Worm (Caenorhabditis elegans) whole organism, L4 larva: ENCODE data around the gene dnj-26.

Experiments
- D1046.2 ChIP-seq: fragments of 200-800 bp; sonication (Bioruptor generic); IDR thresholded peaks from 2 replicates; pipeline ENCODE4 v1.3.6; 2022; ENCODE audit warnings: missing genetic modification characterization, missing compliant biosample characterization
- F10B5.3 ChIP-seq: sonication (generic microtip); optimal IDR thresholded peaks from 2 replicates; lab custom pipeline; 2016; ENCODE audit warnings: mild to moderate bottlenecking, missing genetic modification characterization, missing compliant biosample characterization
- R02D3.7 ChIP-seq: fragments of 150-350 bp; sonication (generic microtip); optimal IDR thresholded peaks from 3 replicates; lab custom pipeline; 2014; ENCODE audit warnings: missing biosample characterization, missing genetic modification characterization
- Y105C5A.15 ChIP-seq: fragments of 200-800 bp; sonication (Bioruptor generic); IDR thresholded peaks from 2 replicates; pipeline ENCODE4 v1.3.6; 2022; ENCODE audit warnings: missing genetic modification characterization, missing compliant biosample characterization
- Y48G9A.11 ChIP-seq: fragments of 200-800 bp; sonication (Bioruptor generic); IDR thresholded peaks from 2 replicates; pipeline ENCODE4 v1.3.6; 2022; ENCODE audit warnings: missing genetic modification reagents, missing genetic modification characterization, missing compliant biosample characterization
- Y5F2A.4 ChIP-seq: fragments of 200-800 bp; sonication (Bioruptor generic); optimal IDR thresholded peaks from 2 replicates; lab custom pipeline; 2018; ENCODE audit warnings: mild to moderate bottlenecking, missing genetic modification characterization, missing compliant biosample characterization
- ZK546.5 ChIP-seq, 2 experiments: sonication (generic microtip); optimal IDR thresholded peaks; 2 replicates each; lab custom pipeline; 2017; ENCODE audit warnings: missing biosample characterization in 2 of 2, missing genetic modification characterization in 2 of 2
- aha-1 ChIP-seq: fragments of 150-350 bp; peaks from one replicate; lab custom pipeline; 2014; ENCODE audit warnings: missing biosample characterization, missing genetic modification characterization
- aly-2 ChIP-seq: sonication (generic microtip); optimal IDR thresholded peaks from 2 replicates; lab custom pipeline; 2018; ENCODE audit warnings: missing biosample characterization, missing genetic modification characterization
- ama-1 ChIP-seq: fragments of 150-350 bp; optimal IDR thresholded peaks from 2 replicates; lab custom pipeline; 2014; ENCODE audit warnings: inconsistent platforms, mixed read lengths
- arid-1 ChIP-seq: fragments of 200-800 bp; sonication (Bioruptor generic); conservative IDR thresholded peaks from 2 replicates; pipeline ENCODE4 v1.3.6; 2022; ENCODE audit warnings: missing genetic modification reagents, missing genetic modification characterization, missing compliant biosample characterization
- ceh-44 ChIP-seq: fragments of 200-800 bp; sonication (Bioruptor generic); IDR thresholded peaks from 2 replicates; pipeline ENCODE4 v1.3.6; 2022; ENCODE audit warnings: missing genetic modification reagents, missing genetic modification characterization, missing compliant biosample characterization
- ceh-62 ChIP-seq: sonication (generic microtip); optimal IDR thresholded peaks from 2 replicates; lab custom pipeline; 2017; ENCODE audit warnings: missing biosample characterization, missing genetic modification characterization
- cey-2 ChIP-seq: sonication (generic microtip); optimal IDR thresholded peaks from 3 replicates; lab custom pipeline; 2017; ENCODE audit warnings: missing genetic modification characterization, mild to moderate bottlenecking, missing compliant biosample characterization, antibody characterized with exemption, borderline replicate concordance; ENCODE audit not compliant: insufficient read depth
- daf-12 ChIP-seq: fragments of 150-350 bp; optimal IDR thresholded peaks from 2 replicates; lab custom pipeline; 2014; ENCODE audit warnings: missing biosample characterization, missing genetic modification reagents, missing genetic modification characterization
- dmd-8 ChIP-seq: fragments of 200-800 bp; sonication (Bioruptor generic); IDR thresholded peaks from 2 replicates; pipeline ENCODE4 v1.3.6; 2022; ENCODE audit warnings: missing genetic modification characterization, missing compliant biosample characterization
- duxl-1 ChIP-seq: sonication (generic microtip); optimal IDR thresholded peaks from 2 replicates; lab custom pipeline; 2016; ENCODE audit warnings: mild to moderate bottlenecking, missing genetic modification characterization, moderate library complexity, missing compliant biosample characterization; ENCODE audit not compliant: poor library complexity
- egl-27 ChIP-seq: sonication (generic microtip); optimal IDR thresholded peaks from 3 replicates; lab custom pipeline; 2017; ENCODE audit warnings: missing biosample characterization, missing genetic modification reagents, missing genetic modification characterization
- egl-43 ChIP-seq: fragments of 200-800 bp; sonication (Bioruptor generic); IDR thresholded peaks from 2 replicates; pipeline ENCODE4 v1.3.6; 2022; ENCODE audit warnings: missing genetic modification reagents, missing genetic modification characterization, missing compliant biosample characterization
- hif-1 ChIP-seq, 2 experiments: sonication (generic microtip); optimal IDR thresholded peaks; 2 replicates each; lab custom pipeline; 2016 to 2017; ENCODE audit warnings: missing compliant biosample characterization in 2 of 2, missing genetic modification characterization in 2 of 2, missing genetic modification reagents in 2 of 2, missing genotype in 2 of 2, mild to moderate bottlenecking in 1 of 2
- hlh-11 ChIP-seq: fragments of 200-800 bp; sonication (Bioruptor generic); optimal IDR thresholded peaks from 2 replicates; lab custom pipeline; 2018; ENCODE audit warnings: mild to moderate bottlenecking, missing genetic modification characterization, missing compliant biosample characterization
- hmg-1.1 ChIP-seq: fragments of 200-800 bp; sonication (Bioruptor generic); IDR thresholded peaks from 2 replicates; pipeline ENCODE4 v1.3.6; 2022; ENCODE audit warnings: missing genetic modification reagents, missing genetic modification characterization, missing compliant biosample characterization
- jun-1 ChIP-seq: fragments of 150-350 bp; optimal IDR thresholded peaks from 2 replicates; lab custom pipeline; 2014; ENCODE audit warnings: missing biosample characterization, missing genetic modification reagents, missing genetic modification characterization
- lim-7 ChIP-seq: fragments of 200-800 bp; sonication (Bioruptor generic); IDR thresholded peaks from 2 replicates; pipeline ENCODE4 v1.3.6; 2022; ENCODE audit warnings: missing genetic modification characterization, missing compliant biosample characterization
- lin-1 ChIP-seq: fragments of 200-800 bp; sonication (Bioruptor generic); IDR thresholded peaks from 2 replicates; pipeline ENCODE4 v1.3.6; 2022; ENCODE audit warnings: missing genetic modification reagents, missing genetic modification characterization, missing compliant biosample characterization
- lin-39 ChIP-seq: fragments of 150-350 bp; optimal IDR thresholded peaks from 2 replicates; lab custom pipeline; 2014; ENCODE audit warnings: missing biosample characterization, missing genetic modification reagents, missing genetic modification characterization
- lir-3 ChIP-seq: sonication (generic microtip); optimal IDR thresholded peaks from 2 replicates; lab custom pipeline; 2016; ENCODE audit warnings: mild to moderate bottlenecking, missing genetic modification characterization, missing compliant biosample characterization
- mdl-1 ChIP-seq, 2 experiments: fragments of 150-350 bp in 1 of 2; sonication (generic microtip) in 1 of 2; optimal IDR thresholded peaks; 2 replicates each; lab custom pipeline; 2014 to 2017; ENCODE audit warnings: missing biosample characterization in 2 of 2, missing genetic modification characterization in 2 of 2
- mep-1 ChIP-seq: fragments of 150-350 bp; sonication (generic microtip); optimal IDR thresholded peaks from 3 replicates; lab custom pipeline; 2014; ENCODE audit warnings: missing biosample characterization, missing genetic modification characterization
- mes-2 ChIP-seq: sonication (generic microtip); optimal IDR thresholded peaks from 2 replicates; lab custom pipeline; 2016; ENCODE audit warnings: missing genotype, mild to moderate bottlenecking, missing genetic modification characterization, missing compliant biosample characterization; ENCODE audit not compliant: poor library complexity, severe bottlenecking
- mxl-2 ChIP-seq: fragments of 200-800 bp; sonication (Bioruptor generic); conservative IDR thresholded peaks from 2 replicates; pipeline ENCODE4 v1.3.6; 2022; ENCODE audit warnings: missing genetic modification reagents, missing genetic modification characterization, missing compliant biosample characterization
- mxl-3 ChIP-seq: fragments of 200-800 bp; sonication (Bioruptor generic); optimal IDR thresholded peaks from 2 replicates; lab custom pipeline; 2018; ENCODE audit warnings: mild to moderate bottlenecking, missing genetic modification characterization, missing compliant biosample characterization
- nhr-11 ChIP-seq: fragments of 150-350 bp; optimal IDR thresholded peaks from 2 replicates; lab custom pipeline; 2014; ENCODE audit warnings: missing biosample characterization, missing genetic modification characterization
- nhr-237 ChIP-seq: sonication (generic microtip); optimal IDR thresholded peaks from 2 replicates; lab custom pipeline; 2017; ENCODE audit warnings: missing biosample characterization, missing genetic modification characterization
- nhr-25 ChIP-seq: sonication (generic microtip); optimal IDR thresholded peaks from 2 replicates; lab custom pipeline; 2017; ENCODE audit warnings: missing genetic modification characterization, mild to moderate bottlenecking, missing compliant biosample characterization, antibody characterized with exemption, moderate library complexity, borderline replicate concordance; ENCODE audit not compliant: insufficient read depth
- nhr-28 ChIP-seq: fragments of 150-350 bp; optimal IDR thresholded peaks from 2 replicates; lab custom pipeline; 2014; ENCODE audit warnings: missing biosample characterization, missing genetic modification characterization
- nhr-41 ChIP-seq: fragments of 200-800 bp; sonication (Bioruptor generic); IDR thresholded peaks from 2 replicates; pipeline ENCODE4 v1.3.6; 2022; ENCODE audit warnings: missing genetic modification reagents, missing genetic modification characterization, missing compliant biosample characterization
- nhr-48 ChIP-seq: sonication (generic microtip); optimal IDR thresholded peaks from 2 replicates; lab custom pipeline; 2016; ENCODE audit warnings: mild to moderate bottlenecking, missing genetic modification characterization, missing compliant biosample characterization
- nhr-77 ChIP-seq: fragments of 150-350 bp; optimal IDR thresholded peaks from 2 replicates; lab custom pipeline; 2014; ENCODE audit warnings: missing biosample characterization, missing genetic modification characterization
- pha-4 ChIP-seq, 2 experiments: fragments of 150-350 bp in 1 of 2; fragments of 200-800 bp in 1 of 2; sonication (Bioruptor generic) in 1 of 2; IDR thresholded peaks in 1 of 2; optimal IDR thresholded peaks in 1 of 2; 2 replicates each; pipeline versions ENCODE4 v1.3.6 to Lab custom; 2014 to 2022; ENCODE audit warnings: missing genetic modification characterization in 2 of 2, missing genetic modification reagents in 2 of 2, missing biosample characterization in 1 of 2, missing compliant biosample characterization in 1 of 2
- sdz-12 ChIP-seq: fragments of 200-800 bp; sonication (Bioruptor generic); optimal IDR thresholded peaks from 2 replicates; lab custom pipeline; 2018; ENCODE audit warnings: mild to moderate bottlenecking, missing genetic modification characterization, missing compliant biosample characterization
- skn-1 ChIP-seq: fragments of 150-350 bp; optimal IDR thresholded peaks from 2 replicates; lab custom pipeline; 2014; ENCODE audit warnings: missing biosample characterization, missing genetic modification characterization
- spr-3 ChIP-seq: fragments of 200-800 bp; sonication (Bioruptor generic); optimal IDR thresholded peaks from 2 replicates; lab custom pipeline; 2018; ENCODE audit warnings: mild to moderate bottlenecking, missing genetic modification characterization, missing compliant biosample characterization
- tag-97 ChIP-seq: fragments of 200-800 bp; sonication (Bioruptor generic); IDR thresholded peaks from 2 replicates; pipeline ENCODE4 v1.3.6; 2022; ENCODE audit warnings: missing genetic modification characterization, missing compliant biosample characterization
- unc-130 ChIP-seq: sonication (generic microtip); optimal IDR thresholded peaks from 2 replicates; lab custom pipeline; 2016; ENCODE audit warnings: missing genetic modification reagents, missing genetic modification characterization, missing compliant biosample characterization
- vab-7 ChIP-seq: fragments of 200-800 bp; sonication (Bioruptor generic); IDR thresholded peaks from 2 replicates; pipeline ENCODE4 v1.3.6; 2022; ENCODE audit warnings: missing genetic modification reagents, missing genetic modification characterization, missing compliant biosample characterization
- ztf-7 ChIP-seq: fragments of 150-350 bp; optimal IDR thresholded peaks from 2 replicates; lab custom pipeline; 2014; ENCODE audit warnings: missing biosample characterization, missing genetic modification characterization

dnj-26 gene

DNA sequence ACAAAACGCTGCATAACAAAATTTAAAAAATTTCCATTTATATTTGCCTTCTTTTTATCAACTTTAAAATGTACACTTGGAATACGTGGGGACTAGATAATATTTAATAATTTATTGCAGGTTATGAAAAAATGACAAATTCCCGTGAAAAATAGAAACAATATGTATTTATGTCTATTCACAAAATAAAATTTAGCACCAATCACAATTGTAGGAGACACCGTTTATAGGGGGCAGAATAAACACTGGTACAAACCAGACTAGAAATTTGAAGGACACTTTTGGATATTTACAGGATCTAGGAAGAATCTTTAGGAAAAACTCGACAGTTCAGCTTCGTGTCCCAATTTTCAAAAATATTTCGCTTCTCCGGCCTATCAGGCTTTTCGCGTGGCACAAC is 17.9 kb upstream of the dnj-26 start, which contains the start of gene C42C1.3:
C42C1.3 (minus strand) TSS at position 101 of the 400 bp plus-strand sequence.
- no peak for TF ChIP-seq ama-1 (lab: Kevin White, UChicago)
- TF ChIP-seq aha-1 (tag; lab: Kevin White, UChicago) = peak; percentile 9

ce11 chrIV:12268272-12269045 is 16.0 kb upstream of the dnj-26 start, which contains the start of the genes ppm-1.H and rpl-34:
Gene ppm-1.H, minus strand, starts transcription at chrIV:12268322.
Gene rpl-34, plus strand, starts transcription at chrIV:12268995.
- TF ChIP-seq Y48G9A.11 = no peak
- no peak for TF ChIP-seq ceh-44 (GFP tag; lab: Robert Waterston, UW)
- TF ChIP-seq mes-2 (tag; lab: Kevin White, UChicago) = peak; percentile 78
- no peak for TF ChIP-seq daf-12 (tag; lab: Kevin White, UChicago)
- no peak for TF ChIP-seq mxl-3 (GFP tag; lab: Kevin White, UChicago)
- TF ChIP-seq arid-1 (GFP tag; lab: Robert Waterston, UW) = no peak
- no peak for TF ChIP-seq Y105C5A.15 (GFP tag; lab: Robert Waterston, UW)
- no peak for TF ChIP-seq aha-1 (tag; lab: Kevin White, UChicago)
- no peak for TF ChIP-seq tag-97 (GFP tag; lab: Robert Waterston, UW)
- TF ChIP-seq unc-130 (GFP tag; lab: Kevin White, UChicago) = peak; percentile 2
- TF ChIP-seq ZK546.5 (tag; optimal IDR thresholded peaks at IDR 0.05; lab: Kevin White, UChicago) = no peak
- no peak for TF ChIP-seq lin-1 (GFP tag; lab: Robert Waterston, UW)
- TF ChIP-seq R02D3.7 (tag; lab: Kevin White, UChicago) = peak; percentile 66
- TF ChIP-seq nhr-41 = no peak
- no peak for TF ChIP-seq sdz-12 (GFP tag; lab: Kevin White, UChicago)
- TF ChIP-seq lim-7 (GFP tag; lab: Robert Waterston, UW) = no peak
- no peak for TF ChIP-seq egl-27 (tag; lab: Kevin White, UChicago)
- TF ChIP-seq nhr-28 (tag; lab: Kevin White, UChicago) = no peak
- TF ChIP-seq hlh-11 = no peak
- no peak for TF ChIP-seq ama-1 (lab: Kevin White, UChicago)
- TF ChIP-seq Y5F2A.4 (GFP tag; lab: Kevin White, UChicago) = no peak
- TF ChIP-seq mep-1 (tag; lab: Kevin White, UChicago) = peak; percentile 67
- no peak for TF ChIP-seq egl-43 (GFP tag; lab: Robert Waterston, UW)
- 0 out of 2 replicates have a peak, but pooled peaks have one; percentile 30 for TF ChIP-seq hmg-1.1 (GFP tag; lab: Robert Waterston, UW)
- TF ChIP-seq nhr-11 = no peak
- TF ChIP-seq vab-7 (GFP tag; lab: Robert Waterston, UW) = no peak
- no peak for TF ChIP-seq nhr-25 (tag; lab: Kevin White, UChicago)
- TF ChIP-seq nhr-237 (tag; lab: Kevin White, UChicago) = no peak
- no peak for TF ChIP-seq lir-3 (tag; lab: Kevin White, UChicago)
- no peak for TF ChIP-seq pha-4 (GFP tag; IDR thresholded peaks at IDR 0.05; lab: Robert Waterston, UW)
- peak; percentile 48 for TF ChIP-seq pha-4 (tag; optimal IDR thresholded peaks at IDR 0.05; lab: Kevin White, UChicago)
- peak; percentile 94 for TF ChIP-seq D1046.2 (GFP tag; lab: Robert Waterston, UW)
- TF ChIP-seq F10B5.3 = no peak
- TF ChIP-seq nhr-77 (tag; lab: Kevin White, UChicago) = peak; percentile 1
- no peak for TF ChIP-seq jun-1 (tag; lab: Kevin White, UChicago)
- TF ChIP-seq dmd-8 (GFP tag; lab: Robert Waterston, UW) = no peak
- TF ChIP-seq mxl-2 = no peak
- TF ChIP-seq aly-2 (tag; lab: Kevin White, UChicago) = no peak
- TF ChIP-seq ceh-62 (tag; lab: Kevin White, UChicago) = no peak
- TF ChIP-seq skn-1 (tag; lab: Kevin White, UChicago) = no peak
- TF ChIP-seq hif-1 (tag; optimal IDR thresholded peaks at IDR 0.05; lab: Kevin White, UChicago) = peak in 1 of 2 experiments; percentile 39
- no peak for TF ChIP-seq lin-39 (tag; lab: Kevin White, UChicago)
- TF ChIP-seq ztf-7 (tag; lab: Kevin White, UChicago) = no peak
- no peak for TF ChIP-seq nhr-48 (tag; lab: Kevin White, UChicago)
- peak in 1 of 2 experiments; percentile 43 for TF ChIP-seq mdl-1 (tag; optimal IDR thresholded peaks at IDR 0.05; lab: Kevin White, UChicago)
- no peak for TF ChIP-seq spr-3
- no peak for TF ChIP-seq cey-2 (tag; lab: Kevin White, UChicago)
- no peak for TF ChIP-seq duxl-1 (tag; lab: Kevin White, UChicago)
